Fruit fly (Drosophila melanogaster) whole organism, embryonic: ENCODE data around the gene CG4461.

Source experiments
- Blimp-1 ChIP-seq: fragments of 200-800 bp; sonication (Bioruptor generic); optimal IDR thresholded peaks from 3 replicates; lab custom pipeline; 2018; ENCODE audit warnings: missing biosample characterization, missing genetic modification characterization, mild to moderate bottlenecking, moderate library complexity, missing genetic modification reagents
- CG11247 ChIP-seq: fragments of 200-800 bp; sonication (Bioruptor generic); IDR thresholded peaks from 2 replicates; pipeline ENCODE4 v1.3.6; 2022; ENCODE audit warnings: missing biosample characterization, missing genetic modification characterization
- CG11695 ChIP-seq: fragments of 200-800 bp; sonication (Bioruptor generic); IDR thresholded peaks from 3 replicates; pipeline ENCODE4 v1.3.6; 2022; ENCODE audit warnings: missing biosample characterization, missing genetic modification characterization
- CG12155 ChIP-seq: fragments of 200-800 bp; sonication (Bioruptor generic); optimal IDR thresholded peaks from 3 replicates; lab custom pipeline; 2016; ENCODE audit warnings: missing biosample characterization, missing genetic modification characterization
- CG12299 ChIP-seq: fragments of 200-800 bp; sonication (Bioruptor generic); optimal IDR thresholded peaks from 2 replicates; lab custom pipeline; 2018; ENCODE audit warnings: missing biosample characterization, mild to moderate bottlenecking, missing genetic modification characterization
- CG12942 ChIP-seq: fragments of 200-800 bp; sonication (Bioruptor generic); optimal IDR thresholded peaks from 3 replicates; lab custom pipeline; 2016; ENCODE audit warnings: missing biosample characterization, missing genetic modification characterization
- CG13424 ChIP-seq: fragments of 200-800 bp; sonication (Bioruptor generic); optimal IDR thresholded peaks from 2 replicates; lab custom pipeline; 2019; ENCODE audit warnings: missing biosample characterization, mild to moderate bottlenecking, missing genetic modification characterization, moderate library complexity
- CG1603 ChIP-seq: fragments of 200-800 bp; sonication (Bioruptor generic); optimal IDR thresholded peaks from 2 replicates; lab custom pipeline; 2019; ENCODE audit warnings: missing biosample characterization, mild to moderate bottlenecking, missing genetic modification characterization, moderate library complexity
- CG17385 ChIP-seq: fragments of 200-800 bp; sonication (Bioruptor generic); optimal IDR thresholded peaks from 3 replicates; lab custom pipeline; 2018; ENCODE audit warnings: missing biosample characterization, mild to moderate bottlenecking, missing genetic modification characterization
- CG1832 ChIP-seq: fragments of 200-800 bp; sonication (Bioruptor generic); optimal IDR thresholded peaks from 2 replicates; lab custom pipeline; 2017; ENCODE audit warnings: missing biosample characterization, mild to moderate bottlenecking, missing genetic modification characterization, inconsistent platforms
- CG18476 ChIP-seq: fragments of 200-800 bp; sonication (Bioruptor generic); optimal IDR thresholded peaks from 2 replicates; lab custom pipeline; 2016; ENCODE audit warnings: missing biosample characterization, mild to moderate bottlenecking, missing genetic modification characterization
- CG18599 ChIP-seq: fragments of 200-800 bp; sonication (Bioruptor generic); optimal IDR thresholded peaks from 3 replicates; lab custom pipeline; 2017; ENCODE audit warnings: missing biosample characterization, missing genetic modification characterization, mild to moderate bottlenecking, moderate library complexity, missing genetic modification reagents
- CG2116 ChIP-seq: fragments of 200-800 bp; sonication (Bioruptor generic); optimal IDR thresholded peaks from 3 replicates; lab custom pipeline; 2018; ENCODE audit warnings: missing biosample characterization, mild to moderate bottlenecking, missing genetic modification characterization
- CG2678 ChIP-seq: fragments of 200-800 bp; sonication (Bioruptor generic); optimal IDR thresholded peaks from 3 replicates; lab custom pipeline; 2019; ENCODE audit warnings: missing biosample characterization, mild to moderate bottlenecking, missing genetic modification characterization, moderate library complexity
- CG30431 ChIP-seq: fragments of 200-800 bp; sonication (Bioruptor generic); optimal IDR thresholded peaks from 2 replicates; lab custom pipeline; 2017; ENCODE audit warnings: missing biosample characterization, missing genetic modification characterization
- CG3065 ChIP-seq: fragments of 200-800 bp; sonication (Bioruptor generic); optimal IDR thresholded peaks from 2 replicates; lab custom pipeline; 2016; ENCODE audit warnings: missing biosample characterization, missing genetic modification characterization
- CG31441 ChIP-seq: fragments of 200-800 bp; sonication (Bioruptor generic); IDR thresholded peaks from 2 replicates; pipeline ENCODE4 v1.3.6; 2022; ENCODE audit warnings: missing biosample characterization, missing genetic modification characterization
- CG34224 ChIP-seq: fragments of 200-800 bp; sonication (Bioruptor generic); IDR thresholded peaks from 3 replicates; pipeline ENCODE4 v1.3.6; 2022; ENCODE audit warnings: missing biosample characterization, missing genetic modification characterization; ENCODE audit not compliant: partially characterized antibody
- CG3847 ChIP-seq: fragments of 200-800 bp; sonication (Bioruptor generic); IDR thresholded peaks from 2 replicates; pipeline ENCODE4 v1.3.6; 2022; ENCODE audit warnings: missing biosample characterization, missing genetic modification characterization
- CG7963 ChIP-seq: fragments of 200-800 bp; sonication (Bioruptor generic); IDR thresholded peaks from 3 replicates; pipeline ENCODE4 v1.3.6; 2022; ENCODE audit warnings: missing biosample characterization, missing genetic modification characterization; ENCODE audit not compliant: partially characterized antibody
- CG8388 ChIP-seq: fragments of 200-800 bp; sonication (Bioruptor generic); optimal IDR thresholded peaks from 2 replicates; lab custom pipeline; 2019; ENCODE audit warnings: missing biosample characterization, mild to moderate bottlenecking, missing genetic modification characterization, moderate library complexity
- CG9437 ChIP-seq: fragments of 200-800 bp; sonication (Bioruptor generic); optimal IDR thresholded peaks from 2 replicates; lab custom pipeline; 2018; ENCODE audit warnings: missing biosample characterization, mild to moderate bottlenecking, missing genetic modification characterization
- Chrac-16 ChIP-seq: fragments of 200-800 bp; sonication (Bioruptor generic); optimal IDR thresholded peaks from 3 replicates; lab custom pipeline; 2016; ENCODE audit warnings: missing biosample characterization, missing genetic modification characterization
- Deaf1 ChIP-seq: fragments of 200-800 bp; optimal IDR thresholded peaks from 3 replicates; lab custom pipeline; 2019; ENCODE audit warnings: missing biosample characterization, mild to moderate bottlenecking, missing genetic modification characterization, moderate library complexity
- Fer1 ChIP-seq: fragments of 200-800 bp; sonication (Bioruptor generic); optimal IDR thresholded peaks from 2 replicates; lab custom pipeline; 2017; ENCODE audit warnings: missing biosample characterization, mild to moderate bottlenecking, missing genetic modification characterization
- H15 ChIP-seq: fragments of 200-800 bp; sonication (Bioruptor generic); IDR thresholded peaks from 3 replicates; pipeline ENCODE4 v1.3.6; 2022; ENCODE audit warnings: missing biosample characterization, missing genetic modification characterization
- HHEX ChIP-seq: fragments of 200-800 bp; sonication (Bioruptor generic); optimal IDR thresholded peaks from 3 replicates; lab custom pipeline; 2017; ENCODE audit warnings: missing biosample characterization, mild to moderate bottlenecking, missing genetic modification characterization, missing genetic modification reagents
- HLHmδ ChIP-seq: fragments of 200-800 bp; sonication (Bioruptor generic); optimal IDR thresholded peaks from 2 replicates; lab custom pipeline; 2018; ENCODE audit warnings: missing biosample characterization, mild to moderate bottlenecking, missing genetic modification characterization, moderate library complexity
- Hmx ChIP-seq: fragments of 200-800 bp; sonication (Bioruptor generic); optimal IDR thresholded peaks from 2 replicates; lab custom pipeline; 2016; ENCODE audit warnings: missing biosample characterization, missing genetic modification characterization
- Hr51 ChIP-seq, 2 experiments: fragments of 200-800 bp; sonication (Bioruptor generic); optimal IDR thresholded peaks; 2 replicates in 1 of 2; 3 replicates in 1 of 2; lab custom pipeline; 2016 to 2018; ENCODE audit warnings: missing biosample characterization in 2 of 2, missing genetic modification characterization in 2 of 2, mild to moderate bottlenecking in 1 of 2, moderate library complexity in 1 of 2
- Hr78 ChIP-seq, 2 experiments: fragments of 200-800 bp in 1 of 2; fragments of >200 bp in 1 of 2; sonication (Bioruptor generic) in 1 of 2; optimal IDR thresholded peaks; 2 replicates each; lab custom pipeline; 2017 to 2019; ENCODE audit warnings: missing biosample characterization in 2 of 2, missing genetic modification characterization in 2 of 2, mild to moderate bottlenecking in 1 of 2, moderate library complexity in 1 of 2
- Oli ChIP-seq: fragments of 200-800 bp; sonication (Bioruptor generic); optimal IDR thresholded peaks from 2 replicates; lab custom pipeline; 2018; ENCODE audit warnings: missing biosample characterization, mild to moderate bottlenecking, missing genetic modification characterization, moderate library complexity
- Opbp ChIP-seq: fragments of 200-800 bp; sonication (Bioruptor generic); IDR thresholded peaks from 3 replicates; pipeline ENCODE4 v1.3.6; 2022; ENCODE audit warnings: missing biosample characterization, missing genetic modification characterization; ENCODE audit not compliant: partially characterized antibody
- PHDP ChIP-seq: fragments of 200-800 bp; sonication (Bioruptor generic); optimal IDR thresholded peaks from 3 replicates; lab custom pipeline; 2018; ENCODE audit warnings: missing biosample characterization, mild to moderate bottlenecking, missing genetic modification characterization, moderate library complexity
- Sox102F ChIP-seq: fragments of 200-800 bp; sonication (Bioruptor generic); optimal IDR thresholded peaks from 2 replicates; lab custom pipeline; 2018; ENCODE audit warnings: missing biosample characterization, mild to moderate bottlenecking, missing genetic modification characterization, moderate library complexity
- Stat92E ChIP-seq, 3 experiments: fragments of >200 bp in 2 of 3; fragments of 200-800 bp in 1 of 3; sonication (Bioruptor generic) in 1 of 3; optimal IDR thresholded peaks; 2 replicates each; lab custom pipeline; 2017 to 2019; ENCODE audit warnings: missing biosample characterization in 3 of 3, missing genetic modification characterization in 3 of 3, mild to moderate bottlenecking in 1 of 3, moderate library complexity in 1 of 3
- ato ChIP-seq: fragments of 200-800 bp; sonication (Bioruptor generic); IDR thresholded peaks from 2 replicates; pipeline ENCODE4 v1.3.6; 2022; ENCODE audit warnings: missing biosample characterization, missing genetic modification characterization; ENCODE audit not compliant: partially characterized antibody
- az2 ChIP-seq: fragments of 200-800 bp; sonication (Bioruptor generic); optimal IDR thresholded peaks from 3 replicates; lab custom pipeline; 2016; ENCODE audit warnings: missing biosample characterization, missing genetic modification characterization
- bowl ChIP-seq: fragments of 200-800 bp; sonication (Bioruptor generic); IDR thresholded peaks from 2 replicates; pipeline ENCODE4 v1.3.6; 2022; ENCODE audit warnings: missing biosample characterization, missing genetic modification characterization
- bsh ChIP-seq, 2 experiments: fragments of 200-800 bp; sonication (Bioruptor generic); optimal IDR thresholded peaks; 2 replicates each; lab custom pipeline; 2017 to 2018; ENCODE audit warnings: mild to moderate bottlenecking in 2 of 2, missing biosample characterization in 2 of 2, missing genetic modification characterization in 2 of 2, moderate library complexity in 1 of 2
- cad ChIP-seq: fragments of >200 bp; optimal IDR thresholded peaks from 2 replicates; lab custom pipeline; 2017; ENCODE audit warnings: missing biosample characterization, missing genetic modification characterization
- cas ChIP-seq: fragments of 200-800 bp; sonication (Bioruptor generic); IDR thresholded peaks from 2 replicates; pipeline ENCODE4 v1.3.6; 2022; ENCODE audit warnings: missing biosample characterization, missing genetic modification characterization
- cwo ChIP-seq: fragments of 200-800 bp; sonication (Bioruptor generic); optimal IDR thresholded peaks from 3 replicates; lab custom pipeline; 2017; ENCODE audit warnings: missing biosample characterization, missing genetic modification characterization, mild to moderate bottlenecking, moderate library complexity, missing genetic modification reagents
- da ChIP-seq: fragments of 200-800 bp; sonication (Bioruptor generic); optimal IDR thresholded peaks from 2 replicates; lab custom pipeline; 2016; ENCODE audit warnings: missing biosample characterization, missing genetic modification characterization
- dati ChIP-seq: fragments of 200-800 bp; sonication (Bioruptor generic); IDR thresholded peaks from 2 replicates; pipeline ENCODE4 v1.3.6; 2022; ENCODE audit warnings: missing biosample characterization, missing genetic modification characterization
- lola ChIP-seq, 3 experiments: fragments of >200 bp in 2 of 3; fragments of 200-800 bp in 1 of 3; sonication (Bioruptor generic) in 1 of 3; optimal IDR thresholded peaks; 2 replicates each; lab custom pipeline; 2017 to 2019; ENCODE audit warnings: missing biosample characterization in 3 of 3, missing genetic modification characterization in 3 of 3, mild to moderate bottlenecking in 1 of 3, moderate library complexity in 1 of 3
- seq ChIP-seq: fragments of 200-800 bp; sonication (Bioruptor generic); IDR thresholded peaks from 2 replicates; pipeline ENCODE4 v1.3.6; 2022; ENCODE audit warnings: missing biosample characterization, missing genetic modification characterization
- vfl ChIP-seq: fragments of 200-800 bp; sonication (Bioruptor generic); optimal IDR thresholded peaks from 2 replicates; lab custom pipeline; 2016; ENCODE audit warnings: missing biosample characterization, missing genetic modification characterization

The CG4461 gene

dm6 chr3L:9424528-9424911 is 49.3 kb downstream of the CG4461 start (continued):
- 0 out of 2 replicates have a peak, but pooled peaks have one; percentile 21 for TF ChIP-seq CG3847 (GFP tag; lab: Robert Waterston, UW)
- TF ChIP-seq Blimp-1 (GFP tag; lab: Kevin White, UChicago) = peak; percentile 52
- peak; percentile 2 for TF ChIP-seq Oli (tag; lab: Kevin White, UChicago)
- peak; percentile 65 for TF ChIP-seq seq (GFP tag; lab: Robert Waterston, UW)
- peak; percentile 43 for TF ChIP-seq CG2116 (GFP tag; lab: Kevin White, UChicago)
- peak; percentile 57 for TF ChIP-seq HHEX (GFP tag; lab: Kevin White, UChicago)
- peak; percentile 26 for TF ChIP-seq Sox102F (GFP tag; lab: Kevin White, UChicago)
- no peak for TF ChIP-seq da
- no peak for TF ChIP-seq Opbp (GFP tag; lab: Robert Waterston, UW)
- peak; percentile 54 for TF ChIP-seq CG31441 (GFP tag; lab: Robert Waterston, UW)
- TF ChIP-seq bsh (GFP tag; optimal IDR thresholded peaks at IDR 0.05; lab: Kevin White, UChicago) = peak in 1 of 2 experiments; percentile 61
- TF ChIP-seq Stat92E (GFP tag; optimal IDR thresholded peaks at IDR 0.05; lab: Kevin White, UChicago) = no peak
- peak in 1 of 2 experiments; percentile 71 for TF ChIP-seq Hr51 (GFP tag; optimal IDR thresholded peaks at IDR 0.05; lab: Kevin White, UChicago)
- TF ChIP-seq CG8388 (GFP tag; lab: Kevin White, UChicago) = peak; percentile 52

DNA sequence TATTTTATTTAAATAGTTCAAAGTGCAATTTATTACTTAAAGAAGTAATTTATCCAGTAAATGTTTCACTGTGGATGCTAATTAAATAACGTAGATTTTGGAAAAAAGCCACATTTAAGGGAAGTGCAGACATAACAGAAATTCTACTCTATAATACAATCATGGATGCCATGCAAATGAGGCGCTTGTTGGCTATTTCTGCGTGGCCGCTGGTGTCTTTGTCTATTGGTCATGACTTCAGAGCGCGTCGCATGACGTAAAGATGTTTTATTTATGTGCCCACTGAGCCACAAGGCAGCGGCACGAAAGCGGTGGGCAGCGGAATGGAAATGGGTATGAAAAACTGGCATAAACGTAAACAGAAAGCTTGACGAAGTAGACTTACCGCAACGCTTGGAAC is 50.6 kb downstream of the CG4461 start:
- TF ChIP-seq CG11247 (GFP tag; lab: Robert Waterston, UW) (no peak), H15 (no peak), CG12299 (tag; lab: Kevin White, UChicago) (no peak), cas (GFP tag; lab: Robert Waterston, UW) (no peak), CG1603 (tag; lab: Kevin White, UChicago) (no peak), Hr78 (GFP tag; optimal IDR thresholded peaks at IDR 0.05; lab: Kevin White, UChicago) (no peak), cwo (GFP tag; lab: Kevin White, UChicago) (no peak), Deaf1 (tag; lab: Kevin White, UChicago) (no peak), CG34224 (GFP tag; lab: Robert Waterston, UW) (no peak), Fer1 (GFP tag; lab: Kevin White, UChicago) (no peak), CG17385 (peak; percentile 20), az2 (GFP tag; lab: Kevin White, UChicago) (no peak), CG12155 (GFP tag; lab: Kevin White, UChicago) (no peak), cad (GFP tag; lab: Kevin White, UChicago) (no peak), ato (GFP tag; lab: Robert Waterston, UW) (no peak), CG1832 (no peak), CG3065 (GFP tag; lab: Kevin White, UChicago) (no peak), Hmx (GFP tag; lab: Kevin White, UChicago) (no peak), dati (no peak), CG11695 (GFP tag; lab: Robert Waterston, UW) (peak; percentile 24; the same call in 1 of the 3 replicates), HLHmδ (GFP tag; lab: Kevin White, UChicago) (no peak), Chrac-16 (GFP tag; lab: Kevin White, UChicago) (no peak), bowl (GFP tag; lab: Robert Waterston, UW) (no peak), lola (GFP tag; optimal IDR thresholded peaks at IDR 0.05; lab: Kevin White, UChicago) (no peak), vfl (peak; percentile 12), CG2678 (tag; lab: Kevin White, UChicago) (peak; percentile 32), CG30431 (GFP tag; lab: Kevin White, UChicago) (no peak), CG7963 (GFP tag; lab: Robert Waterston, UW) (no peak), CG12942 (GFP tag; lab: Kevin White, UChicago) (no peak), CG18599 (GFP tag; lab: Kevin White, UChicago) (peak; percentile 23), CG18476 (no peak), CG13424 (tag; lab: Kevin White, UChicago) (peak; percentile 28), PHDP (tag; lab: Kevin White, UChicago) (peak; percentile 10), CG9437 (peak; percentile 81)
